Fruit fly (Drosophila melanogaster) whole organism, embryonic: ENCODE measurements around the gene CG7564.

Experiments
- ATbp ChIP-seq: fragments of 200-800 bp; sonication (Bioruptor generic); optimal IDR thresholded peaks from 2 replicates; lab custom pipeline; 2017; ENCODE audit warnings: missing biosample characterization, mild to moderate bottlenecking, missing genetic modification characterization, missing genetic modification reagents
- Bgb ChIP-seq: fragments of 200-800 bp; sonication (Bioruptor generic); IDR thresholded peaks from 2 replicates; pipeline ENCODE4 v1.3.6; 2022; ENCODE audit warnings: missing biosample characterization, missing genetic modification characterization; ENCODE audit not compliant: partially characterized antibody
- CG10267 ChIP-seq: fragments of 200-800 bp; sonication (Bioruptor generic); optimal IDR thresholded peaks from 2 replicates; lab custom pipeline; 2018; ENCODE audit warnings: missing biosample characterization, mild to moderate bottlenecking, missing genetic modification characterization, moderate library complexity
- CG10321 ChIP-seq: fragments of 200-800 bp; sonication (Bioruptor generic); IDR thresholded peaks from 2 replicates; pipeline ENCODE4 v1.3.6; 2022; ENCODE audit warnings: missing biosample characterization, missing genetic modification characterization
- CG10565 ChIP-seq: fragments of 200-800 bp; sonication (Bioruptor generic); optimal IDR thresholded peaks from 3 replicates; lab custom pipeline; 2016; ENCODE audit warnings: missing biosample characterization, mild to moderate bottlenecking, missing genetic modification characterization
- CG10959 ChIP-seq: fragments of 200-800 bp; sonication (Bioruptor generic); IDR thresholded peaks from 2 replicates; pipeline ENCODE4 v1.3.6; 2022; ENCODE audit warnings: missing biosample characterization, missing genetic modification characterization
- CG11695 ChIP-seq: fragments of 200-800 bp; sonication (Bioruptor generic); IDR thresholded peaks from 3 replicates; pipeline ENCODE4 v1.3.6; 2022; ENCODE audit warnings: missing biosample characterization, missing genetic modification characterization
- CG12155 ChIP-seq: fragments of 200-800 bp; sonication (Bioruptor generic); optimal IDR thresholded peaks from 3 replicates; lab custom pipeline; 2016; ENCODE audit warnings: missing biosample characterization, missing genetic modification characterization
- CG14441 ChIP-seq: fragments of 200-800 bp; sonication (Bioruptor generic); IDR thresholded peaks from 2 replicates; pipeline ENCODE4 v1.3.6; 2022; ENCODE audit warnings: missing biosample characterization, missing genetic modification characterization
- CG14860 ChIP-seq: fragments of 200-800 bp; sonication (Bioruptor generic); IDR thresholded peaks from 3 replicates; pipeline ENCODE4 v1.3.6; 2022; ENCODE audit warnings: missing biosample characterization, missing genetic modification characterization; ENCODE audit not compliant: partially characterized antibody
- CG1647 ChIP-seq: fragments of 200-800 bp; sonication (Bioruptor generic); optimal IDR thresholded peaks from 3 replicates; lab custom pipeline; 2016; ENCODE audit warnings: missing biosample characterization, missing genetic modification characterization
- CG1832 ChIP-seq: fragments of 200-800 bp; sonication (Bioruptor generic); optimal IDR thresholded peaks from 2 replicates; lab custom pipeline; 2017; ENCODE audit warnings: missing biosample characterization, mild to moderate bottlenecking, missing genetic modification characterization, inconsistent platforms
- CG3163 ChIP-seq: fragments of 200-800 bp; sonication (Bioruptor generic); optimal IDR thresholded peaks from 3 replicates; lab custom pipeline; 2016; ENCODE audit warnings: missing biosample characterization, missing genetic modification characterization
- CG33213 ChIP-seq: fragments of 200-800 bp; sonication (Bioruptor generic); optimal IDR thresholded peaks from 3 replicates; lab custom pipeline; 2016; ENCODE audit warnings: missing biosample characterization, missing genetic modification characterization
- CG3847 ChIP-seq: fragments of 200-800 bp; sonication (Bioruptor generic); IDR thresholded peaks from 2 replicates; pipeline ENCODE4 v1.3.6; 2022; ENCODE audit warnings: missing biosample characterization, missing genetic modification characterization
- CG4360 ChIP-seq: fragments of 200-800 bp; sonication (Bioruptor generic); IDR thresholded peaks from 2 replicates; pipeline ENCODE4 v1.3.6; 2022; ENCODE audit warnings: missing biosample characterization, missing genetic modification characterization
- CG6791 ChIP-seq: fragments of 200-800 bp; sonication (Bioruptor generic); IDR thresholded peaks from 3 replicates; pipeline ENCODE4 v1.3.6; 2022; ENCODE audit warnings: missing biosample characterization, missing genetic modification characterization; ENCODE audit not compliant: partially characterized antibody
- CG7745 ChIP-seq: fragments of 200-800 bp; sonication (Bioruptor generic); optimal IDR thresholded peaks from 2 replicates; lab custom pipeline; 2018; ENCODE audit warnings: missing biosample characterization, mild to moderate bottlenecking, missing genetic modification characterization, moderate library complexity
- CG9932 ChIP-seq: fragments of 200-800 bp; sonication (Bioruptor generic); IDR thresholded peaks from 2 replicates; pipeline ENCODE4 v1.3.6; 2022; ENCODE audit warnings: missing biosample characterization, missing genetic modification characterization
- D ChIP-seq, 2 experiments: fragments of 200-800 bp in 1 of 2; fragments of >200 bp in 1 of 2; sonication (Bioruptor generic) in 1 of 2; optimal IDR thresholded peaks; 2 replicates in 1 of 2; 3 replicates in 1 of 2; lab custom pipeline; 2017; ENCODE audit warnings: mild to moderate bottlenecking in 1 of 2, missing biosample characterization in 1 of 2, missing genetic modification characterization in 1 of 2, missing genetic modification reagents in 1 of 2
- D19A ChIP-seq: fragments of 200-800 bp; optimal IDR thresholded peaks from 3 replicates; lab custom pipeline; 2019; ENCODE audit warnings: missing biosample characterization, mild to moderate bottlenecking, missing genetic modification characterization, moderate library complexity
- Doc3 ChIP-seq: fragments of 200-800 bp; sonication (Bioruptor generic); IDR thresholded peaks from 3 replicates; pipeline ENCODE4 v1.3.6; 2022; ENCODE audit warnings: missing biosample characterization, missing genetic modification characterization; ENCODE audit not compliant: partially characterized antibody
- E2f2 ChIP-seq: fragments of 200-800 bp; sonication (Bioruptor generic); IDR thresholded peaks from 2 replicates; pipeline ENCODE4 v1.3.6; 2022; ENCODE audit warnings: missing biosample characterization, missing genetic modification characterization
- GATAe ChIP-seq: fragments of 200-800 bp; sonication (Bioruptor generic); conservative IDR thresholded peaks from 2 replicates; pipeline ENCODE4 v1.3.6; 2022; ENCODE audit warnings: missing biosample characterization, missing genetic modification characterization
- Gsc ChIP-seq: fragments of 200-800 bp; sonication (Bioruptor generic); IDR thresholded peaks from 2 replicates; pipeline ENCODE4 v1.3.6; 2022; ENCODE audit warnings: missing biosample characterization, missing genetic modification characterization
- H15 ChIP-seq: fragments of 200-800 bp; sonication (Bioruptor generic); IDR thresholded peaks from 3 replicates; pipeline ENCODE4 v1.3.6; 2022; ENCODE audit warnings: missing biosample characterization, missing genetic modification characterization
- Med ChIP-seq: fragments of 200-800 bp; sonication (Bioruptor generic); peaks from one replicate; lab custom pipeline; 2016; ENCODE audit warnings: missing biosample characterization, missing genetic modification characterization, mild to moderate bottlenecking, inconsistent platforms, moderate library complexity
- Nf-YA ChIP-seq: fragments of 200-800 bp; sonication (Bioruptor generic); IDR thresholded peaks from 2 replicates; pipeline ENCODE4 v1.3.6; 2022; ENCODE audit warnings: missing biosample characterization, missing genetic modification characterization
- Opbp ChIP-seq: fragments of 200-800 bp; sonication (Bioruptor generic); IDR thresholded peaks from 3 replicates; pipeline ENCODE4 v1.3.6; 2022; ENCODE audit warnings: missing biosample characterization, missing genetic modification characterization; ENCODE audit not compliant: partially characterized antibody
- Sry-δ ChIP-seq: fragments of 200-800 bp; sonication (Bioruptor generic); optimal IDR thresholded peaks from 2 replicates; lab custom pipeline; 2016; ENCODE audit warnings: missing biosample characterization, missing genetic modification characterization
- YL-1 ChIP-seq: fragments of 200-800 bp; sonication (Bioruptor generic); optimal IDR thresholded peaks from 3 replicates; lab custom pipeline; 2017; ENCODE audit warnings: missing biosample characterization, mild to moderate bottlenecking, missing genetic modification characterization
- chinmo ChIP-seq: fragments of 200-800 bp; sonication (Bioruptor generic); IDR thresholded peaks from 4 replicates; pipeline ENCODE4 v1.3.6; 2022; ENCODE audit warnings: missing biosample characterization, missing genetic modification characterization; ENCODE audit not compliant: partially characterized antibody
- chm ChIP-seq: fragments of 200-800 bp; sonication (Bioruptor generic); IDR thresholded peaks from 2 replicates; pipeline ENCODE4 v1.3.6; 2022; ENCODE audit warnings: missing biosample characterization, missing genetic modification characterization
- crol ChIP-seq: fragments of 200-800 bp; sonication (Bioruptor generic); IDR thresholded peaks from 2 replicates; pipeline ENCODE4 v1.3.6; 2022; ENCODE audit warnings: missing biosample characterization, missing genetic modification characterization
- emc ChIP-seq: fragments of 200-800 bp; sonication (Bioruptor generic); optimal IDR thresholded peaks from 2 replicates; lab custom pipeline; 2016; ENCODE audit warnings: missing biosample characterization, missing genetic modification characterization
- fd102C ChIP-seq: fragments of 200-800 bp; sonication (Bioruptor generic); optimal IDR thresholded peaks from 2 replicates; lab custom pipeline; 2018; ENCODE audit warnings: missing biosample characterization, mild to moderate bottlenecking, missing genetic modification characterization, moderate library complexity
- grn ChIP-seq: fragments of 200-800 bp; sonication (Bioruptor generic); optimal IDR thresholded peaks from 3 replicates; lab custom pipeline; 2017; ENCODE audit warnings: missing biosample characterization, missing genetic modification characterization
- hkb ChIP-seq, 2 experiments: fragments of 200-800 bp in 1 of 2; fragments of >200 bp in 1 of 2; sonication (Bioruptor generic) in 1 of 2; IDR thresholded peaks in 1 of 2; optimal IDR thresholded peaks in 1 of 2; 2 replicates each; pipeline versions ENCODE4 v1.3.6 to Lab custom; 2017 to 2022; ENCODE audit warnings: missing biosample characterization in 1 of 2, missing genetic modification characterization in 1 of 2
- inv ChIP-seq: fragments of 200-800 bp; sonication (Bioruptor generic); IDR thresholded peaks from 2 replicates; pipeline ENCODE4 v1.3.6; 2022; ENCODE audit warnings: missing biosample characterization, missing genetic modification characterization; ENCODE audit not compliant: partially characterized antibody
- ken ChIP-seq: fragments of 200-800 bp; sonication (Bioruptor generic); IDR thresholded peaks from 3 replicates; pipeline ENCODE4 v1.3.6; 2022; ENCODE audit warnings: missing biosample characterization, missing genetic modification characterization
- nom ChIP-seq: fragments of 200-800 bp; sonication (Bioruptor generic); optimal IDR thresholded peaks from 2 replicates; lab custom pipeline; 2017; ENCODE audit warnings: missing biosample characterization, missing genetic modification characterization, mild to moderate bottlenecking, moderate library complexity, missing genetic modification reagents
- phol ChIP-seq: fragments of 200-800 bp; sonication (Bioruptor generic); optimal IDR thresholded peaks from 3 replicates; lab custom pipeline; 2018; ENCODE audit warnings: missing biosample characterization, mild to moderate bottlenecking, missing genetic modification characterization, moderate library complexity
- prd ChIP-seq, 3 experiments: fragments of >200 bp in 2 of 3; fragments of 200-800 bp in 1 of 3; sonication (Bioruptor generic) in 1 of 3; optimal IDR thresholded peaks in 2 of 3; IDR thresholded peaks in 1 of 3; 2 replicates in 2 of 3; 3 replicates in 1 of 3; pipeline versions ENCODE4 v1.3.6 to Lab custom; 2017 to 2022; ENCODE audit warnings: missing biosample characterization in 1 of 3, missing genetic modification characterization in 1 of 3
- repo ChIP-seq: fragments of 200-800 bp; sonication (Bioruptor generic); optimal IDR thresholded peaks from 2 replicates; lab custom pipeline; 2016; ENCODE audit warnings: missing biosample characterization, missing genetic modification characterization
- row ChIP-seq: fragments of 200-800 bp; sonication (Bioruptor generic); IDR thresholded peaks from 3 replicates; pipeline ENCODE4 v1.3.6; 2022; ENCODE audit warnings: missing biosample characterization, missing genetic modification characterization
- unpg ChIP-seq: fragments of 200-800 bp; sonication (Bioruptor generic); optimal IDR thresholded peaks from 3 replicates; lab custom pipeline; 2018; ENCODE audit warnings: missing biosample characterization, mild to moderate bottlenecking, missing genetic modification characterization, moderate library complexity
- wor ChIP-seq: fragments of 200-800 bp; sonication (Bioruptor generic); IDR thresholded peaks from 2 replicates; pipeline ENCODE4 v1.3.6; 2022; ENCODE audit warnings: missing biosample characterization, missing genetic modification characterization

CG7564 gene

DNA sequence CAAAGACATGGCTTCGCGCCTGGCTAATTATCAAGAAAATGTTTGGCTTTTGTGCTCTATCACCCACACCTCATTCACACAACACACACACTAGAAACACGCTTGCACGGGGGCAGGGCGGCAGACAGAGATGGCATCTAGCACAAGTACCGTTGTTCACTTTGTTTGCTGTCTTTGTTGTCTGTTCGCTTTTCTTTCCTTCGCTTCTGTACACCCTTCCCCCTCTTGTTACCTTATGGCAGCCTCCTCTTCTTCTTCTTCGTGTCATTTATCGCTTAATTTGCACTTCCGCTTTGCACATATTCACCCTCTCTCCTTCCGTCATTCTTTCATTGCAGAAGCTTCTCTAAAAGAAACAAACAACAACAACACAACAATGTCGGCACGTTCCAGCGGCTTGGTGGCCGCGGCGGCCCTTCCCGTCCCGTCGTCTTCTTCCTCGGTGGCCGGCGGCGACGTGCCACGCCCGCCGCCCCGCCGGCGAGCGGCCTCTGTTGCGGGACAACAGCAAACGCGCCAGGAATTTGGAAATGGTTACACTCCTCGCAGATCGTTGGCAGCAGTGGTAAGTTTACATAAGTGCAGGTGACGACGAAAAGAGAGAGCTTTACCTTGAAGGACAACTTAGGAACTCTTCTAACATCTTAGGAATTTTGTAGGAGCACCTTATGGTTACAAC, 16.5 kb downstream of the CG7564 start (continued):
- TF ChIP-seq Gsc (no peak), D19A (tag; lab: Kevin White, UChicago) (peak; percentile 53), row (no peak; the same call in 2 of the 3 replicates), CG10959 (GFP tag; lab: Robert Waterston, UW) (no peak), YL-1 (GFP tag; lab: Kevin White, UChicago) (no peak), grn (GFP tag; lab: Kevin White, UChicago) (peak; percentile 18), hkb (optimal IDR thresholded peaks at IDR 0.05; lab: Kevin White, UChicago) (no peak), hkb (GFP tag; IDR thresholded peaks at IDR 0.05; lab: Robert Waterston, UW) (no peak), Sry-δ (GFP tag; lab: Kevin White, UChicago) (no peak), ATbp (peak; percentile 32), ken (GFP tag; lab: Robert Waterston, UW) (no peak), CG6791 (GFP tag; lab: Robert Waterston, UW) (0 out of 3 replicates have a peak, but pooled peaks have one; percentile 21), CG1647 (GFP tag; lab: Kevin White, UChicago) (no peak), CG10565 (GFP tag; lab: Kevin White, UChicago) (no peak), Bgb (GFP tag; lab: Robert Waterston, UW) (no peak), CG14441 (no peak), H15 (GFP tag; lab: Robert Waterston, UW) (0 out of 3 replicates have a peak, but pooled peaks have one; percentile 25), CG7745 (tag; lab: Kevin White, UChicago) (no peak), CG10267 (tag; lab: Kevin White, UChicago) (no peak), phol (tag; lab: Kevin White, UChicago) (no peak), CG10321 (GFP tag; lab: Robert Waterston, UW) (peak; percentile 80), CG3847 (GFP tag; lab: Robert Waterston, UW) (no peak), E2f2 (peak; percentile 22; the same call in 1 of the 2 replicates), Doc3 (GFP tag; lab: Robert Waterston, UW) (0 out of 3 replicates have a peak, but pooled peaks have one; percentile 14), CG12155 (no peak), nom (GFP tag; lab: Kevin White, UChicago) (no peak), GATAe (GFP tag; lab: Robert Waterston, UW) (no peak), CG1832 (GFP tag; lab: Kevin White, UChicago) (peak; percentile 28), Nf-YA (GFP tag; lab: Robert Waterston, UW) (0 out of 2 replicates have a peak, but pooled peaks have one; percentile 17), CG3163 (GFP tag; lab: Kevin White, UChicago) (no peak), unpg (GFP tag; lab: Kevin White, UChicago) (no peak), CG9932 (GFP tag; lab: Robert Waterston, UW) (0 out of 2 replicates have a peak, but pooled peaks have one; percentile 9), emc (GFP tag; lab: Kevin White, UChicago) (no peak), wor (no peak), prd (optimal IDR thresholded peaks at IDR 0.05; lab: Kevin White, UChicago) (no peak), prd (GFP tag; IDR thresholded peaks at IDR 0.05; lab: Robert Waterston, UW) (no peak), repo (GFP tag; lab: Kevin White, UChicago) (peak; percentile 4), Med (GFP tag; lab: Kevin White, UChicago) (peak; percentile 70), crol (GFP tag; lab: Robert Waterston, UW) (peak; percentile 91), CG14860 (GFP tag; lab: Robert Waterston, UW) (no peak), chm (GFP tag; lab: Robert Waterston, UW) (peak; percentile 40), chinmo (GFP tag; lab: Robert Waterston, UW) (0 out of 4 replicates have a peak, but pooled peaks have one; percentile 53), CG33213 (GFP tag; lab: Kevin White, UChicago) (no peak), CG4360 (peak; percentile 56; the same call in 1 of the 2 replicates), CG11695 (GFP tag; lab: Robert Waterston, UW) (0 out of 3 replicates have a peak, but pooled peaks have one; percentile 14), D (optimal IDR thresholded peaks at IDR 0.05; lab: Kevin White, UChicago) (peak; percentile 34), D (GFP tag; optimal IDR thresholded peaks at IDR 0.05; lab: Kevin White, UChicago) (no peak), Opbp (0 out of 3 replicates have a peak, but pooled peaks have one; percentile 20), fd102C (GFP tag; lab: Kevin White, UChicago) (no peak), inv (no peak)
